Fruit fly (Drosophila melanogaster) whole organism, pupa: ENCODE measurements around the gene CG11134.

Source experiments
- CG10348 ChIP-seq: fragments of 200-800 bp; sonication (Bioruptor generic); IDR thresholded peaks from 2 replicates; pipeline ENCODE4 v1.3.6; 2022; ENCODE audit warnings: missing biosample characterization, missing genetic modification characterization
- Pif1B ChIP-seq: fragments of 200-800 bp; sonication (Bioruptor generic); optimal IDR thresholded peaks from 3 replicates; lab custom pipeline; 2016; ENCODE audit warnings: missing biosample characterization, missing genetic modification characterization
- fd96Ca ChIP-seq: fragments of 200-800 bp; sonication (Bioruptor generic); IDR thresholded peaks from 3 replicates; pipeline ENCODE4 v1.3.6; 2022; ENCODE audit warnings: missing biosample characterization, missing genetic modification characterization

DNA sequence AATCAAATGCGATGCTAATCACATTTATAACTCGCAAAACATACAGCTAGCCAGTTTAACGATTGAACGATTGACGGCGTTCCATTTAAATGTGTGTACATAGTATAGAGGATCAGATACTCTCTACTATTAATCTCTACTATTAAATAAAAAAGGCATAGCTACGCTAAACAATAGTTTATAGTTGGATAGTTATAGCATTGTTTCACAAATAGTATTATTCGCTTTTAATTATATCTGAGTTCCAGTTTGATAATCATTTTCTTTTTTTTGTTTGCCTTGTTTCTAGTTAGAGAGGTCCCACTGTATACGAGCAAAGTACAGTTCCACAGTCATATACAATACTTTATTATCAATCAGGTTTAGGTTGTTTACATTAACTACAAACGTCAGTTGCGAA is 42.0 kb downstream of the CG11134 start:
- TF ChIP-seq Pif1B (GFP tag; lab: Kevin White, UChicago) (no peak), fd96Ca (GFP tag; lab: Robert Waterston, UW) (no peak), CG10348 (GFP tag; lab: Robert Waterston, UW) (no peak)
